Worm (Caenorhabditis elegans) whole organism, L2 larva: Measurements from ENCODE around the gene Y26E6A.3.

ENCODE experiments used
- R02D3.7 ChIP-seq: fragments of 150-350 bp; optimal IDR thresholded peaks from 2 replicates; lab custom pipeline; 2014; ENCODE audit warnings: missing biosample characterization, missing genetic modification characterization
- aly-2 ChIP-seq: fragments of 150-350 bp; optimal IDR thresholded peaks from 2 replicates; lab custom pipeline; 2014; ENCODE audit warnings: missing biosample characterization, missing genetic modification characterization
- ama-1 ChIP-seq: fragments of 150-350 bp; optimal IDR thresholded peaks from 2 replicates; lab custom pipeline; 2018; ENCODE audit warnings: inconsistent platforms
- lin-11 ChIP-seq: fragments of 150-350 bp; sonication (generic microtip); optimal IDR thresholded peaks from 2 replicates; lab custom pipeline; 2014; ENCODE audit warnings: missing biosample characterization, missing genetic modification characterization, inconsistent platforms, mixed read lengths
- lsy-2 ChIP-seq, 2 experiments: fragments of 150-350 bp in 1 of 2; sonication (generic microtip) in 1 of 2; optimal IDR thresholded peaks; 2 replicates each; lab custom pipeline; 2014 to 2017; ENCODE audit warnings: missing biosample characterization in 2 of 2, missing genetic modification characterization in 2 of 2
- nhr-10 ChIP-seq: sonication (generic microtip); optimal IDR thresholded peaks from 2 replicates; lab custom pipeline; 2017; ENCODE audit warnings: missing biosample characterization, missing genetic modification characterization
- nhr-237 ChIP-seq: fragments of 150-350 bp; optimal IDR thresholded peaks from 2 replicates; lab custom pipeline; 2014; ENCODE audit warnings: missing biosample characterization, missing genetic modification characterization
- nhr-6 ChIP-seq: fragments of 150-350 bp; optimal IDR thresholded peaks from 2 replicates; lab custom pipeline; 2014; ENCODE audit warnings: missing biosample characterization, missing genetic modification characterization
- skn-1 ChIP-seq: sonication (generic microtip); optimal IDR thresholded peaks from 2 replicates; lab custom pipeline; 2017; ENCODE audit warnings: missing biosample characterization, missing genetic modification characterization
- sma-9 ChIP-seq, 2 experiments: fragments of 150-350 bp in 1 of 2; sonication (generic microtip) in 1 of 2; optimal IDR thresholded peaks; 2 replicates each; lab custom pipeline; 2014 to 2016; ENCODE audit warnings: missing genetic modification characterization in 2 of 2, mild to moderate bottlenecking in 1 of 2, missing biosample characterization in 1 of 2, missing compliant biosample characterization in 1 of 2, missing genetic modification reagents in 1 of 2, moderate library complexity in 1 of 2
- ztf-11 ChIP-seq: sonication (generic microtip); optimal IDR thresholded peaks from 2 replicates; lab custom pipeline; 2017; ENCODE audit warnings: missing biosample characterization, missing genetic modification characterization

- TF ChIP-seq nhr-6 (tag; lab: Kevin White, UChicago) (no peak), nhr-10 (tag; lab: Kevin White, UChicago) (no peak), nhr-237 (no peak), sma-9 (GFP tag; optimal IDR thresholded peaks at IDR 0.05; lab: Kevin White, UChicago) (no peak), sma-9 (tag; optimal IDR thresholded peaks at IDR 0.05; lab: Kevin White, UChicago) (no peak), ztf-11 (no peak), lsy-2 (tag; optimal IDR thresholded peaks at IDR 0.05; lab: Kevin White, UChicago) (no peak), aly-2 (no peak), ama-1 (lab: Kevin White, UChicago) (no peak), skn-1 (tag; lab: Kevin White, UChicago) (no peak), R02D3.7 (tag; lab: Kevin White, UChicago) (no peak), lin-11 (tag; lab: Kevin White, UChicago) (no peak)
Observed at ce11 chrX:13940287-13940686, 30.5 kb upstream of the Y26E6A.3 start.
